Worm (Caenorhabditis elegans) whole organism, early embryonic: ENCODE measurements around the gene vps-36.

Source experiments
- ama-1 ChIP-seq: fragments of 150-350 bp; optimal IDR thresholded peaks from 2 replicates; lab custom pipeline; 2014
- flt-1 ChIP-seq: fragments of 200-800 bp; sonication (Bioruptor generic); IDR thresholded peaks from 2 replicates; pipeline ENCODE4 v1.3.6; 2022; ENCODE audit warnings: missing genetic modification characterization, missing compliant biosample characterization
- pes-1 ChIP-seq: fragments of 200-800 bp; sonication (Bioruptor generic); IDR thresholded peaks from 2 replicates; pipeline ENCODE4 v1.3.6; 2022; ENCODE audit warnings: missing genetic modification reagents, missing genetic modification characterization, missing compliant biosample characterization

DNA sequence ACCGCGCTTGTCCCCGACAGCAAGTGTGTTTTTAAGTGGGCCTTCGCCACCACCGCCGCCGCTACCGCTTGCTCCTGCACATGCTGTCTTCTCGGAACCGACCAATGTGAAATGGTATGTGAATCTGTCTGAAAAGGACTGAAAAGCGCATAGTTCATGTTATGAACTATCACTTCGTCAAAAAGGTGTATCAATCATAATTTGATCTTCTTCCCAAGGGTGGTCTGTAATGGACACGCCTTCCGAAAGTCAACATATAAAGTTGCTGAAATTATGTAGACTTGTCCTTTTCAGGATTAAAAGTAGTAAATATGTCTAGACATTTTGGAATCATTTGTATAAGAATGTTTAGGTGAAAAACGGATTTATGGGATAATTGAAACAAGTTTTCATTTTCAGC, 18.3 kb downstream of the vps-36 start, which contains the start of gene zip-9:
- no peak for TF ChIP-seq ama-1 (lab: Kevin White, UChicago)
- TF ChIP-seq flt-1 (GFP tag; lab: Robert Waterston, UW): no peak
- no peak for TF ChIP-seq pes-1
